Fruit fly (Drosophila melanogaster) whole organism, embryonic: ENCODE results near the gene CG33111.

Source experiments
- Atf-2 ChIP-seq: fragments of 200-800 bp; sonication (Bioruptor generic); optimal IDR thresholded peaks from 2 replicates; lab custom pipeline; 2016; ENCODE audit warnings: missing biosample characterization, missing genetic modification characterization
- B-H2 ChIP-seq: fragments of 200-800 bp; sonication (Bioruptor generic); optimal IDR thresholded peaks from 2 replicates; lab custom pipeline; 2018; ENCODE audit warnings: missing biosample characterization, mild to moderate bottlenecking, missing genetic modification characterization
- BEAF-32 ChIP-seq: fragments of 200-800 bp; sonication (Bioruptor generic); optimal IDR thresholded peaks from 3 replicates; lab custom pipeline; 2017; ENCODE audit warnings: missing biosample characterization, missing genetic modification characterization, mild to moderate bottlenecking, moderate library complexity, missing genetic modification reagents
- Bgb ChIP-seq: fragments of 200-800 bp; sonication (Bioruptor generic); IDR thresholded peaks from 2 replicates; pipeline ENCODE4 v1.3.6; 2022; ENCODE audit warnings: missing biosample characterization, missing genetic modification characterization; ENCODE audit not compliant: partially characterized antibody
- CG10959 ChIP-seq: fragments of 200-800 bp; sonication (Bioruptor generic); IDR thresholded peaks from 2 replicates; pipeline ENCODE4 v1.3.6; 2022; ENCODE audit warnings: missing biosample characterization, missing genetic modification characterization
- CG14014 ChIP-seq: fragments of 200-800 bp; sonication (Bioruptor generic); IDR thresholded peaks from 2 replicates; pipeline ENCODE4 v1.3.6; 2022; ENCODE audit warnings: missing biosample characterization, missing genetic modification characterization
- CG14860 ChIP-seq: fragments of 200-800 bp; sonication (Bioruptor generic); IDR thresholded peaks from 3 replicates; pipeline ENCODE4 v1.3.6; 2022; ENCODE audit warnings: missing biosample characterization, missing genetic modification characterization; ENCODE audit not compliant: partially characterized antibody
- CG15514 ChIP-seq: fragments of 200-800 bp; sonication (Bioruptor generic); optimal IDR thresholded peaks from 3 replicates; lab custom pipeline; 2017; ENCODE audit warnings: missing biosample characterization, missing genetic modification characterization, mild to moderate bottlenecking, moderate library complexity, missing genetic modification reagents
- CG17568 ChIP-seq: fragments of 200-800 bp; sonication (Bioruptor generic); optimal IDR thresholded peaks from 2 replicates; lab custom pipeline; 2018; ENCODE audit warnings: missing biosample characterization, mild to moderate bottlenecking, missing genetic modification characterization, moderate library complexity
- CG2712 ChIP-seq: fragments of 200-800 bp; optimal IDR thresholded peaks from 3 replicates; lab custom pipeline; 2019; ENCODE audit warnings: missing biosample characterization, mild to moderate bottlenecking, missing genetic modification characterization, moderate library complexity
- CG30431 ChIP-seq: fragments of 200-800 bp; sonication (Bioruptor generic); optimal IDR thresholded peaks from 2 replicates; lab custom pipeline; 2017; ENCODE audit warnings: missing biosample characterization, missing genetic modification characterization
- CG31388 ChIP-seq: fragments of 200-800 bp; sonication (Bioruptor generic); optimal IDR thresholded peaks from 2 replicates; lab custom pipeline; 2016; ENCODE audit warnings: missing biosample characterization, missing genetic modification characterization
- CG34422 ChIP-seq: fragments of 200-800 bp; sonication (Bioruptor generic); IDR thresholded peaks from 3 replicates; pipeline ENCODE4 v1.3.6; 2022; ENCODE audit warnings: missing biosample characterization, missing genetic modification characterization
- CG8359 ChIP-seq: fragments of 200-800 bp; sonication (Bioruptor generic); optimal IDR thresholded peaks from 2 replicates; lab custom pipeline; 2017; ENCODE audit warnings: missing biosample characterization, mild to moderate bottlenecking, missing genetic modification characterization, borderline replicate concordance
- D19A ChIP-seq: fragments of 200-800 bp; optimal IDR thresholded peaks from 3 replicates; lab custom pipeline; 2019; ENCODE audit warnings: missing biosample characterization, mild to moderate bottlenecking, missing genetic modification characterization, moderate library complexity
- Dp ChIP-seq: fragments of 200-800 bp; sonication (Bioruptor generic); optimal IDR thresholded peaks from 2 replicates; lab custom pipeline; 2018; ENCODE audit warnings: missing biosample characterization, mild to moderate bottlenecking, missing genetic modification characterization, moderate library complexity
- Dref ChIP-seq: fragments of 200-800 bp; sonication (Bioruptor generic); IDR thresholded peaks from 2 replicates; pipeline ENCODE4 v1.3.6; 2022; ENCODE audit warnings: missing biosample characterization, missing genetic modification characterization
- E2f2 ChIP-seq: fragments of 200-800 bp; sonication (Bioruptor generic); IDR thresholded peaks from 2 replicates; pipeline ENCODE4 v1.3.6; 2022; ENCODE audit warnings: missing biosample characterization, missing genetic modification characterization
- Fer1 ChIP-seq: fragments of 200-800 bp; sonication (Bioruptor generic); optimal IDR thresholded peaks from 2 replicates; lab custom pipeline; 2017; ENCODE audit warnings: missing biosample characterization, mild to moderate bottlenecking, missing genetic modification characterization
- Jarid2 ChIP-seq: fragments of 200-800 bp; sonication (Bioruptor generic); optimal IDR thresholded peaks from 3 replicates; lab custom pipeline; 2017; ENCODE audit warnings: mild to moderate bottlenecking, missing biosample characterization, missing genetic modification reagents, missing genetic modification characterization
- Kr ChIP-seq: fragments of 200-800 bp; sonication (Bioruptor generic); optimal IDR thresholded peaks from 2 replicates; lab custom pipeline; 2017; ENCODE audit warnings: missing biosample characterization, mild to moderate bottlenecking, missing genetic modification characterization
- Lhr ChIP-seq: fragments of 200-800 bp; sonication (Bioruptor generic); optimal IDR thresholded peaks from 3 replicates; lab custom pipeline; 2017; ENCODE audit warnings: mild to moderate bottlenecking, missing biosample characterization, missing genetic modification reagents, missing genetic modification characterization
- Med ChIP-seq: fragments of 200-800 bp; sonication (Bioruptor generic); peaks from one replicate; lab custom pipeline; 2016; ENCODE audit warnings: missing biosample characterization, missing genetic modification characterization, mild to moderate bottlenecking, inconsistent platforms, moderate library complexity
- Opbp ChIP-seq: fragments of 200-800 bp; sonication (Bioruptor generic); IDR thresholded peaks from 3 replicates; pipeline ENCODE4 v1.3.6; 2022; ENCODE audit warnings: missing biosample characterization, missing genetic modification characterization; ENCODE audit not compliant: partially characterized antibody
- Pdp1 ChIP-seq, 2 experiments: fragments of 200-800 bp; sonication (Bioruptor generic); optimal IDR thresholded peaks; 3 replicates each; lab custom pipeline; 2016; ENCODE audit warnings: missing biosample characterization in 2 of 2, missing genetic modification characterization in 2 of 2, mild to moderate bottlenecking in 1 of 2, moderate library complexity in 1 of 2
- Scr ChIP-seq: fragments of 200-800 bp; sonication (Bioruptor generic); IDR thresholded peaks from 2 replicates; pipeline ENCODE4 v1.3.6; 2022; ENCODE audit warnings: missing biosample characterization, missing genetic modification characterization; ENCODE audit not compliant: partially characterized antibody
- bigmax ChIP-seq: fragments of 200-800 bp; sonication (Bioruptor generic); optimal IDR thresholded peaks from 2 replicates; lab custom pipeline; 2018; ENCODE audit warnings: missing biosample characterization, mild to moderate bottlenecking, missing genetic modification characterization
- bowl ChIP-seq: fragments of 200-800 bp; sonication (Bioruptor generic); IDR thresholded peaks from 2 replicates; pipeline ENCODE4 v1.3.6; 2022; ENCODE audit warnings: missing biosample characterization, missing genetic modification characterization
- btn ChIP-seq: fragments of 200-800 bp; sonication (Bioruptor generic); optimal IDR thresholded peaks from 2 replicates; lab custom pipeline; 2016; ENCODE audit warnings: missing biosample characterization, missing genetic modification characterization
- da ChIP-seq: fragments of 200-800 bp; sonication (Bioruptor generic); optimal IDR thresholded peaks from 2 replicates; lab custom pipeline; 2016; ENCODE audit warnings: missing biosample characterization, missing genetic modification characterization
- danr ChIP-seq: fragments of 200-800 bp; sonication (Bioruptor generic); IDR thresholded peaks from 2 replicates; pipeline ENCODE4 v1.3.6; 2022; ENCODE audit warnings: missing biosample characterization, missing genetic modification characterization
- dati ChIP-seq: fragments of 200-800 bp; sonication (Bioruptor generic); IDR thresholded peaks from 2 replicates; pipeline ENCODE4 v1.3.6; 2022; ENCODE audit warnings: missing biosample characterization, missing genetic modification characterization
- dm ChIP-seq: fragments of 200-800 bp; sonication (Bioruptor generic); optimal IDR thresholded peaks from 3 replicates; lab custom pipeline; 2016; ENCODE audit warnings: missing biosample characterization, missing genetic modification characterization
- fu2 ChIP-seq: fragments of 200-800 bp; sonication (Bioruptor generic); optimal IDR thresholded peaks from 2 replicates; lab custom pipeline; 2016; ENCODE audit warnings: missing biosample characterization, missing genetic modification characterization
- gem ChIP-seq: fragments of 200-800 bp; sonication (Bioruptor generic); optimal IDR thresholded peaks from 2 replicates; lab custom pipeline; 2019; ENCODE audit warnings: missing biosample characterization, mild to moderate bottlenecking, missing genetic modification characterization, moderate library complexity
- gsb-n ChIP-seq: fragments of 200-800 bp; sonication (Bioruptor generic); optimal IDR thresholded peaks from 3 replicates; lab custom pipeline; 2018; ENCODE audit warnings: missing biosample characterization, mild to moderate bottlenecking, missing genetic modification characterization
- jumu ChIP-seq: fragments of 200-800 bp; sonication (Bioruptor generic); optimal IDR thresholded peaks from 3 replicates; lab custom pipeline; 2016; ENCODE audit warnings: missing biosample characterization, missing genetic modification characterization
- kay ChIP-seq: fragments of 200-800 bp; sonication (Bioruptor generic); optimal IDR thresholded peaks from 2 replicates; lab custom pipeline; 2016; ENCODE audit warnings: missing biosample characterization, missing genetic modification characterization
- nerfin-1 ChIP-seq: fragments of 200-800 bp; sonication (Bioruptor generic); optimal IDR thresholded peaks from 3 replicates; lab custom pipeline; 2019; ENCODE audit warnings: missing biosample characterization, mild to moderate bottlenecking, missing genetic modification characterization, moderate library complexity
- pzg ChIP-seq: fragments of 200-800 bp; sonication (Bioruptor generic); optimal IDR thresholded peaks from 3 replicates; lab custom pipeline; 2018; ENCODE audit warnings: missing biosample characterization, mild to moderate bottlenecking, missing genetic modification characterization, moderate library complexity
- sens-2 ChIP-seq: fragments of 200-800 bp; sonication (Bioruptor generic); IDR thresholded peaks from 2 replicates; pipeline ENCODE4 v1.3.6; 2022; ENCODE audit warnings: missing biosample characterization, missing genetic modification characterization
- shn ChIP-seq: fragments of 200-800 bp; sonication (Bioruptor generic); optimal IDR thresholded peaks from 3 replicates; lab custom pipeline; 2016; ENCODE audit warnings: missing biosample characterization, missing genetic modification characterization
- sim ChIP-seq: fragments of 200-800 bp; sonication (Bioruptor generic); IDR thresholded peaks from 2 replicates; pipeline ENCODE4 v1.3.6; 2022; ENCODE audit warnings: missing biosample characterization, missing genetic modification characterization
- slbo ChIP-seq: fragments of 200-800 bp; sonication (Bioruptor generic); IDR thresholded peaks from 2 replicates; pipeline ENCODE4 v1.3.6; 2022; ENCODE audit warnings: missing biosample characterization, missing genetic modification characterization
- sr ChIP-seq: fragments of 200-800 bp; sonication (Bioruptor generic); IDR thresholded peaks from 3 replicates; pipeline ENCODE4 v1.3.6; 2022; ENCODE audit warnings: missing biosample characterization, missing genetic modification characterization
- sug ChIP-seq: fragments of 200-800 bp; optimal IDR thresholded peaks from 2 replicates; lab custom pipeline; 2019; ENCODE audit warnings: missing biosample characterization, mild to moderate bottlenecking, missing genetic modification characterization, moderate library complexity
- vvl ChIP-seq: fragments of 200-800 bp; sonication (Bioruptor generic); IDR thresholded peaks from 2 replicates; pipeline ENCODE4 v1.3.6; 2022; ENCODE audit warnings: missing biosample characterization, missing genetic modification characterization

The CG33111 gene

DNA sequence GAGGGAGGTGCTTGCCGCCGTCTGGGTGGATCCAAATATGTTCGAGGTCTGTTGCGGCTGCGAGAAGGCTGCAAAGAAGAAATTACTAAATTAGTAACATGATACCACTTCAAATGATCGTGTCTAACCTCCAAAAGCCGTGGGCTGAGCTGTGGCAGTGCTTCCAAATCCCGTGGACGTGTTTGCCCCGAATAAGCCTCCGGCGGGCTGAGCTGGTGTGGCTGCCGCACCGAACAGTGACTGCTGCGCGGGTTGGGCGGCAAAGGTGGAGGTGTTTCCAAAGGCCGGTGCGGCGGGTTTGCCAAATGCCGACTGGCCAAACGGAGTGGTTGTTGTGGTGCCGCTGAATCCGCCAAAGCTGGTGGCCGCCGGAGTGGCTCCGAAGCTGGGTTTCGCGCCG lies 38.3 kb downstream of the CG33111 start:
- TF ChIP-seq vvl (GFP tag; lab: Robert Waterston, UW) (no peak), CG34422 (GFP tag; lab: Robert Waterston, UW) (peak; percentile 67; the same call in 2 of the 3 replicates), dati (GFP tag; lab: Robert Waterston, UW) (no peak), Med (GFP tag; lab: Kevin White, UChicago) (peak; percentile 55), Opbp (GFP tag; lab: Robert Waterston, UW) (no peak), bigmax (GFP tag; lab: Kevin White, UChicago) (peak; percentile 85), BEAF-32 (GFP tag; lab: Kevin White, UChicago) (no peak)

- TF ChIP-seq danr = no peak
- TF ChIP-seq Atf-2 (GFP tag; lab: Kevin White, UChicago) = no peak
- TF ChIP-seq fu2 = no peak
- peak; percentile 39; the same call in 1 of the 2 replicates for TF ChIP-seq Bgb (GFP tag; lab: Robert Waterston, UW)
- no peak for TF ChIP-seq da (GFP tag; lab: Kevin White, UChicago)
- TF ChIP-seq gem (tag; lab: Kevin White, UChicago) = no peak
- TF ChIP-seq Lhr (GFP tag; lab: Kevin White, UChicago) = no peak
- TF ChIP-seq Dref = peak; percentile 55
- TF ChIP-seq Fer1 (GFP tag; lab: Kevin White, UChicago) = peak; percentile 33
- no peak for TF ChIP-seq CG31388
- no peak for TF ChIP-seq Kr
- no peak for TF ChIP-seq shn (GFP tag; lab: Kevin White, UChicago)
- TF ChIP-seq B-H2 (GFP tag; lab: Kevin White, UChicago) = no peak
- no peak for TF ChIP-seq btn
- no peak for TF ChIP-seq CG30431
- peak; percentile 7 for TF ChIP-seq sug (tag; lab: Kevin White, UChicago)
- TF ChIP-seq bowl (GFP tag; lab: Robert Waterston, UW) = no peak
- no peak for TF ChIP-seq CG14014 (GFP tag; lab: Robert Waterston, UW)
- TF ChIP-seq CG15514 (GFP tag; lab: Kevin White, UChicago) = peak; percentile 37
- TF ChIP-seq kay (GFP tag; lab: Kevin White, UChicago) = no peak
- no peak for TF ChIP-seq CG10959 (GFP tag; lab: Robert Waterston, UW)
- no peak for TF ChIP-seq CG2712 (tag; lab: Kevin White, UChicago)
- no peak for TF ChIP-seq nerfin-1 (tag; lab: Kevin White, UChicago)
- TF ChIP-seq CG8359 (GFP tag; lab: Kevin White, UChicago) = no peak
- TF ChIP-seq sim = no peak
- TF ChIP-seq sens-2 (GFP tag; lab: Robert Waterston, UW) = no peak
- TF ChIP-seq Jarid2 (GFP tag; lab: Kevin White, UChicago) = peak; percentile 15
- no peak for TF ChIP-seq gsb-n (tag; lab: Kevin White, UChicago)
- TF ChIP-seq D19A (tag; lab: Kevin White, UChicago) = no peak
- no peak for TF ChIP-seq Scr (GFP tag; lab: Robert Waterston, UW)
- TF ChIP-seq pzg (GFP tag; lab: Kevin White, UChicago) = peak; percentile 18
- TF ChIP-seq CG17568 = no peak
- no peak for TF ChIP-seq CG14860 (GFP tag; lab: Robert Waterston, UW)
- TF ChIP-seq Dp (GFP tag; lab: Kevin White, UChicago) = peak; percentile 59
- TF ChIP-seq dm (GFP tag; lab: Kevin White, UChicago) = no peak
- TF ChIP-seq E2f2 = peak; percentile 68
- peak in 1 of 2 experiments; percentile 64 for TF ChIP-seq Pdp1 (GFP tag; optimal IDR thresholded peaks at IDR 0.05; lab: Kevin White, UChicago)
- no peak for TF ChIP-seq jumu
- TF ChIP-seq sr (GFP tag; lab: Robert Waterston, UW) = 0 out of 3 replicates have a peak, but pooled peaks have one; percentile 36
- peak; percentile 31; the same call in 1 of the 2 replicates for TF ChIP-seq slbo (GFP tag; lab: Robert Waterston, UW)
These were observed 45.2 kb downstream of the CG33111 start, which contains the start of gene CG10208 for dm6 chr3R:23773610-23774364. Gene CG10208, minus strand, starts transcription at chr3R:23774127.
